Worm (Caenorhabditis elegans) whole organism, L1 larva: ENCODE data around the gene ZK105.1.
A peak's percentile ranks its signal among the peaks of the same experiment; 100 is the strongest.

Source experiments
- efl-1 ChIP-seq, 4 experiments: fragments of 150-350 bp; optimal IDR thresholded peaks in 3 of 4; peaks in 1 of 4; 1 replicate in 1 of 4; 2 replicates in 3 of 4; lab custom pipeline; 2014; ENCODE audit warnings: missing biosample characterization in 2 of 4, missing genetic modification characterization in 2 of 4, missing genetic modification reagents in 2 of 4
- fos-1 ChIP-seq: fragments of 150-350 bp; optimal IDR thresholded peaks from 2 replicates; lab custom pipeline; 2014; ENCODE audit warnings: missing biosample characterization, missing genetic modification characterization
- nhr-28 ChIP-seq: fragments of 150-350 bp; optimal IDR thresholded peaks from 2 replicates; lab custom pipeline; 2014; ENCODE audit warnings: missing biosample characterization, missing genetic modification characterization
- nhr-77 ChIP-seq: fragments of 150-350 bp; optimal IDR thresholded peaks from 2 replicates; lab custom pipeline; 2014; ENCODE audit warnings: missing biosample characterization, missing genetic modification characterization
- nhr-90 ChIP-seq: sonication (generic microtip); optimal IDR thresholded peaks from 2 replicates; lab custom pipeline; 2016; ENCODE audit warnings: mild to moderate bottlenecking, missing genetic modification characterization, missing compliant biosample characterization; ENCODE audit not compliant: poor library complexity
- rnt-1 ChIP-seq: sonication (generic microtip); optimal IDR thresholded peaks from 2 replicates; lab custom pipeline; 2016; ENCODE audit warnings: mild to moderate bottlenecking, missing genetic modification characterization, moderate library complexity, missing compliant biosample characterization
- snpc-4 ChIP-seq: fragments of 150-350 bp; optimal IDR thresholded peaks from 2 replicates; lab custom pipeline; 2014; ENCODE audit warnings: missing biosample characterization, missing genetic modification characterization

ce11 chrV:7745903-7746302, 32.1 kb downstream of the ZK105.1 start:
- TF ChIP-seq nhr-28 (tag; lab: Kevin White, UChicago): no peak
- TF ChIP-seq snpc-4 (tag; lab: Kevin White, UChicago): no peak
- no peak for TF ChIP-seq rnt-1
- no peak for TF ChIP-seq nhr-90 (tag; lab: Kevin White, UChicago)
- TF ChIP-seq efl-1 (optimal IDR thresholded peaks at IDR 0.05; lab: Kevin White, UChicago): peak in 1 of 2 experiments; percentile 23
- TF ChIP-seq efl-1 (GFP tag; optimal IDR thresholded peaks at IDR 0.05 in 1 of 2; lab: Kevin White, UChicago): no peak
- TF ChIP-seq nhr-77 (tag; lab: Kevin White, UChicago): no peak
- TF ChIP-seq fos-1 (tag; lab: Kevin White, UChicago): no peak
